Fruit fly (Drosophila melanogaster) whole organism, pupa: ENCODE measurements around the gene CG34456.

Source experiments
- CG13204 ChIP-seq: fragments of 200-800 bp; sonication (Bioruptor generic); optimal IDR thresholded peaks from 2 replicates; lab custom pipeline; 2018; ENCODE audit warnings: missing biosample characterization, mild to moderate bottlenecking, missing genetic modification characterization, moderate library complexity
- CG8301 ChIP-seq: fragments of 200-800 bp; sonication (Bioruptor generic); optimal IDR thresholded peaks from 2 replicates; lab custom pipeline; 2018; ENCODE audit warnings: missing biosample characterization, mild to moderate bottlenecking, missing genetic modification characterization

DNA sequence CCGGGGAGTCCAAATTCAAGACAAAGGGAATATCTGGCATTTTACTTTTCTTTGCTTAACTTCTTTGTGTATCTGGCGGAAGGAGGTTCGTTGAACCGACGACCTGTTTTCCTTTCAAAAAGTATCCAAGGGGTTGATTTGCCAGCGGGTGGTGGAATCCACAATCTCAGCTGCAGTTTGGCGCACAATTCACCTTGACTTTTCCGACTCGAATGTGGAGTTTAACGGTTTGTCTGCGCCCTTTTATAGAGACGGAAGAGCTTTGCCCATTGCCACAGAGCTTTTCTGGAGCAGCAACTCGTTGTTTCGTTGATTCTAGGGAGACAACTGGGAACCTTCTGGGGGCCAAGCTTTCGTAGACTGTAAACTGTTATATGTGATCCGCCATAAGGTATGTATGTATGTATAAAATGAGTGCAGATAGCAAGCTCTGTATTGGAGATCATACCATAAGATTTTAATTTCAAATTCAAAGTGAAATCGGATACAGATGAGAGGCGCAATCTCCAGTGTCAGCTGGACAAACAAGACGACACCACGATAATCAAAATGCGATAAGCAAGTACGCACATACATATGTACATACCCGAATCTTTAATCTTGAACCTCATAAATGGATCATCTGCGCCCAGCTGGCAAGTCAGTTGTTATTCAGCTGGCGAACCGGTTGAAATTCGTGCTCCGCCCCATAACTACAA, 10.5 kb downstream of the CG34456 start, which contains the start of the genes Hsp67Bc, CG4456 and Hsp22:
- no peak for TF ChIP-seq CG13204 (GFP tag; lab: Kevin White, UChicago)
- TF ChIP-seq CG8301 (tag; lab: Kevin White, UChicago) = no peak
